Worm (Caenorhabditis elegans) whole organism, L2 larva: ENCODE results near the gene his-42.

Experiments
- nhr-11 ChIP-seq: fragments of 150-350 bp; optimal IDR thresholded peaks from 2 replicates; lab custom pipeline; 2014; ENCODE audit warnings: missing biosample characterization, missing genetic modification characterization
- nhr-237 ChIP-seq: fragments of 150-350 bp; optimal IDR thresholded peaks from 2 replicates; lab custom pipeline; 2014; ENCODE audit warnings: missing biosample characterization, missing genetic modification characterization

ce11 chrII:13842340-13842739 lies 13.8 kb upstream of the his-42 start:
- TF ChIP-seq nhr-11: no peak
- no peak for TF ChIP-seq nhr-237 (tag; lab: Kevin White, UChicago)
